Worm (Caenorhabditis elegans): ENCODE measurements around the gene col-155.
A peak's percentile ranks its signal among the peaks of the same experiment; 100 is the strongest.

Gene col-155

DNA sequence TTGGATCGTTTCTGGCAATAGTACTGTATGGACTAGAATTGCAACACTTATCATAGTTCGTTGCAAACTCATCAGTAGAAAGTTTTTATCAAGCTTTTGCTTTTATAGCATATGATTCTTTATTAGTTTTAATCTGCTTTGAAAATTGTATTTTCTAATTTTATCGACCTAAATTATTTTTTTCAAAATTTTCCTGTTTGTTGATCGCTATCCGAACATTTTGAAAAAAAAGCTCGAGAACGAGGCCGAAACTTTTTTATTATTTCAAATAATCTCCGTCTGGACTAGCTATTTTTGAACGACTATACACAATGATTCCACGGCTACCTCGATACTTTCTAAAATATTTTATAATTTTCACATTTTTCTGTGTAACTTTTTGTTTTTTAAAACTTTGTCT, 3.2 kb downstream of the col-155 start, which contains the start of gene F55C10.4:
Gene F55C10.4 (plus strand): TSS at position 301 of the 400 bp plus-strand sequence.
- no peak for TF ChIP-seq flt-1 (GFP tag; IDR thresholded peaks at IDR 0.05)
- TF ChIP-seq ztf-29 (GFP tag; IDR thresholded peaks at IDR 0.05): no peak

DNA sequence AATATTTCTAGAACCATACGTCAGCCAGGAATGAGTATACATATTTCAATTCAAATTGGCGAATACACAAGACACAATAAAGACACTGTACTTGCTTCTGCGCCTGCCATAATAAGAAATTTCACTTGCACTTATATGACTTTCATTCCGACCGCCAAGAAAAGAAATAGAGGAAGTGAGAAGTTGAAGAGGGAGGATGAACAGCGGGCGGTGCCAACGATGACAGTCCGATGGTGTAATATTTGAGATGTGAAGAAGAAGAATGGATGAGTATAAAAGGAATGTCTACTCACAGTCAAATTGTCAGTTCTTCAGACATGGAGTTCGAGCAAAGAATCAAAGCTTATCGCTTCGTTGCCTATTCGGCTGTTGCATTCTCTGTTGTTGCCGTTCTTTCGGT, 4.6 kb downstream of the col-155 start, which contains the start of gene col-154:
Gene col-154 (plus strand): TSS at position 301 of the 400 bp plus-strand sequence.
- TF ChIP-seq ref-1 (GFP tag; conservative IDR thresholded peaks at IDR 0.05) (no peak), med-1 (GFP tag; optimal IDR thresholded peaks at IDR 0.05; ENCODE audit: insufficient read depth) (no peak), ztf-29 (GFP tag; IDR thresholded peaks at IDR 0.05) (no peak), klf-2 (GFP tag; conservative IDR thresholded peaks at IDR 0.05) (no peak), T22C8.4 (GFP tag; IDR thresholded peaks at IDR 0.05) (no peak), ztf-23 (GFP tag; IDR thresholded peaks at IDR 0.05) (no peak), flt-1 (GFP tag; IDR thresholded peaks at IDR 0.05) (no peak), cog-1 (tag; optimal IDR thresholded peaks at IDR 0.05) (no peak), tab-1 (GFP tag; IDR thresholded peaks at IDR 0.05) (no peak)

DNA sequence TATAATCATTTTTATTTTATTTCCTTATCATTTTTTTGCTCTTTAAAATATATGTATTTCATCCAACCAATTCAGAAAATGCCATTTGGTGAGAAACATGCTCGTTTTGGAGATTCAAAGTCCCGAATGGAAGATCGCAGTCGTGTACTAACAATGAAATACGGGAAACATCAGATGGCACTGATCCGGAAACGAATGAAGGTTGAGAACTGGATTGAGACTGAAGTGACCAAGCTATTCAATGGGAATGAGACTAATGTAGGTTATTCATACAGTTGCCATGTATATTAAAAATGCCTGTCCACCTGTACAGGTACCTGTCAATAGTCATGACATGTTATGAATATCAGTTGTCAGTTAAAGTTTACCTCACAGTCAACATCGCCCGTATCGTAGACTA, 6.6 kb downstream of the col-155 start, which contains the start of gene F55C10.5:
Gene F55C10.5 (plus strand): TSS at position 74 of the 400 bp plus-strand sequence.
- TF ChIP-seq med-1 (GFP tag; optimal IDR thresholded peaks at IDR 0.05; ENCODE audit: insufficient read depth) (no peak), T22C8.4 (GFP tag; IDR thresholded peaks at IDR 0.05) (no peak)

DNA sequence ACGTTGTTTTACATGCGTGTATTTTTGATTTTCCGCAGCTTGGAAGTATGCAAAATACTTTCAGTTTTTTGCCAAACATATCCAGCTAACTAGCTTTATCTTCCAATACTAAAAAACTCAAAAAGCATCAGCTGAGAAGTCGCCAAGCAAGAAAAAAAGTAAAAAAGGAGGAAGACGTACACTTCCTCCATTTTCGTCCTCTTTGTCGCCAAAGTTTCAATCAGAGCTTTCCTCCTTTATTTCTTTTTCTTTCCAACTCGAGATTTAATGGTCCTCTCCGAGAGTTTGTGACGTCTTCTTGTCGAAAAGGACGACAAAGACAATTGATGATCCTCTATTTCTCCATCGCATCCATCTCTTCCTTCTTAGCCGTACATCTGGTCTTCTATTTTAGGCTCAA, 9.1 kb downstream of the col-155 start:
- TF ChIP-seq klf-2 (GFP tag; conservative IDR thresholded peaks at IDR 0.05) (no peak), ztf-29 (GFP tag; IDR thresholded peaks at IDR 0.05) (no peak), med-1 (GFP tag; optimal IDR thresholded peaks at IDR 0.05; ENCODE audit: insufficient read depth) (no peak), cog-1 (tag; optimal IDR thresholded peaks at IDR 0.05) (no peak), tab-1 (GFP tag; IDR thresholded peaks at IDR 0.05) (no peak), ztf-23 (GFP tag; IDR thresholded peaks at IDR 0.05) (no peak), flt-1 (GFP tag; IDR thresholded peaks at IDR 0.05) (no peak), T22C8.4 (GFP tag; IDR thresholded peaks at IDR 0.05) (no peak), ref-1 (GFP tag; conservative IDR thresholded peaks at IDR 0.05) (no peak)

DNA sequence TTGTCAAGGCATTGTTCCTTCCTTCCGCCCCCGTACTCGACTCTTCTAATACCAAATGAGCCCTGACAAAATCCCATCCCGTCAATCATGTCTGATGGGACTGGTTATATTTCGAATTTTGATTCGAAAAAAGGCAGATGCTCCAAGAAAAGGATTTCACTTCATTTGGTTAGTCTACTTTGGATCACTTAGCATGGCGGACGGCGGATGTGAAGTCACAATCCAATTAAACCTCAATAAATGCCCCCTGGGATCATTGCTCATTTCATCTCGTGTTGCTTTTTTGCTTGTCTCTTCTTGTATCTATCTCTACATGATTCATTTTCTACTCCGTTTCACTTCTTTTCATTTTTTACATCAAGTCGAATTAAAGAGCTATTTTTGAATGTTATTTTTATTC, 10.3 kb downstream of the col-155 start:
- no peak for TF ChIP-seq ztf-29 (GFP tag; IDR thresholded peaks at IDR 0.05)
- no peak for TF ChIP-seq flt-1 (GFP tag; IDR thresholded peaks at IDR 0.05)
- TF ChIP-seq cog-1 (tag; optimal IDR thresholded peaks at IDR 0.05): no peak
- TF ChIP-seq klf-2 (GFP tag; conservative IDR thresholded peaks at IDR 0.05): no peak
- no peak for TF ChIP-seq T22C8.4 (GFP tag; IDR thresholded peaks at IDR 0.05)
- TF ChIP-seq med-1 (GFP tag; optimal IDR thresholded peaks at IDR 0.05; ENCODE audit: insufficient read depth): no peak
- TF ChIP-seq tab-1 (GFP tag; IDR thresholded peaks at IDR 0.05): no peak
- TF ChIP-seq ztf-23 (GFP tag; IDR thresholded peaks at IDR 0.05): no peak
- TF ChIP-seq ref-1 (GFP tag; conservative IDR thresholded peaks at IDR 0.05): no peak

DNA sequence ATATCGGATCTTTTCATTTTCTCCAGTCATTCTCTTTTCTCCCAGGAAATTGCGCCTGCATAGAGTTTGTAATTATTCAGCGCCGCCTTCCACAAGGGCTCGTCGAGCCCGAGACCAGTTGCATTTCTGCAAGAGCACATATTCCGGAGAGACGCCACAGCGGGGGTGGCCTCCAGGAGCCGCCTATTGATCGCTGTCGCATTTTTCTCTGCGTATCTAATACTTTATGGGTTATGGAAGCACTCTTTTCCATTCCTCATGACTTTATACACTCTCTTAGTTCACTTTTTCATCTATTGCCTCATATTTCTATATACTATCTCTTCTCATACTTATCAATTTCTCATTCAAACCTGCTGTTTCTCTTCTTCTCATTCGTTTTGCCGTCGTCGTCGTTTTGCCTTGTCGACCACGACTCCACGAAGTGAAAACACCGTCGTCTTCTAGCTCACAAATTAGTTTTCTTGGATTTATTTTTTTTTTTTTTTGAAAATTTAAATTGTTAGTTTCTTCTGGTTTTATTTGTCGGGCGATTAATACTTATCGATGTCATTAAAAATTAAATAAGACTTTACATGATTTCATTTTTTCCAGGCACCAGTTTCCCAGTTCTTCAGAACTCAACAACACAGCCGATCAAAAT, 14.4 kb downstream of the col-155 start, which contains the start of gene cnb-1:
Gene cnb-1 (plus strand): TSS at position 593 of the 643 bp plus-strand sequence.
- TF ChIP-seq T22C8.4 (GFP tag; IDR thresholded peaks at IDR 0.05) (peak; percentile 63), med-1 (GFP tag; optimal IDR thresholded peaks at IDR 0.05; ENCODE audit: insufficient read depth) (no peak)

DNA sequence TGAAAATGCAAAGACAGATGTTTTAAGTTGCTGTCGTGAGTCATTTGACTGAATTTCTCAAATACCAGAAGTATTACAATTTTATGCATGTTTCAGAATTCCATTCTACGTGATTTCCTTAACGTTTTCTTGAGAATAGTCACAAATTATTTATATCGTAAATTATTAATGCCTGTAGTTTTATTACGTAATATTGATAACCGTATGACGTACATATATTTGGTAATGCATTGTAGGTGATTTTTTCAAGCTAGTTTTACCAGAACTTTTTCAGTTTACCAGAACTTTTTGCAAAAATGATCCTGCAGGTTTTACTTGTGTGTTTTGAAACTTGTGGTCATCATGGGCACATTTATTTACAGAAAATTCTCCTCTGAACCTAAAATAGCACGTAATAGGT, 15.8 kb downstream of the col-155 start:
- TF ChIP-seq cog-1 (tag; optimal IDR thresholded peaks at IDR 0.05) (no peak), ztf-23 (GFP tag; IDR thresholded peaks at IDR 0.05) (no peak), ref-1 (GFP tag; conservative IDR thresholded peaks at IDR 0.05) (no peak), flt-1 (GFP tag; IDR thresholded peaks at IDR 0.05) (no peak), tab-1 (GFP tag; IDR thresholded peaks at IDR 0.05) (no peak), med-1 (GFP tag; optimal IDR thresholded peaks at IDR 0.05; ENCODE audit: insufficient read depth) (no peak), klf-2 (GFP tag; conservative IDR thresholded peaks at IDR 0.05) (no peak), ztf-29 (GFP tag; IDR thresholded peaks at IDR 0.05) (no peak), T22C8.4 (GFP tag; IDR thresholded peaks at IDR 0.05) (no peak)

DNA sequence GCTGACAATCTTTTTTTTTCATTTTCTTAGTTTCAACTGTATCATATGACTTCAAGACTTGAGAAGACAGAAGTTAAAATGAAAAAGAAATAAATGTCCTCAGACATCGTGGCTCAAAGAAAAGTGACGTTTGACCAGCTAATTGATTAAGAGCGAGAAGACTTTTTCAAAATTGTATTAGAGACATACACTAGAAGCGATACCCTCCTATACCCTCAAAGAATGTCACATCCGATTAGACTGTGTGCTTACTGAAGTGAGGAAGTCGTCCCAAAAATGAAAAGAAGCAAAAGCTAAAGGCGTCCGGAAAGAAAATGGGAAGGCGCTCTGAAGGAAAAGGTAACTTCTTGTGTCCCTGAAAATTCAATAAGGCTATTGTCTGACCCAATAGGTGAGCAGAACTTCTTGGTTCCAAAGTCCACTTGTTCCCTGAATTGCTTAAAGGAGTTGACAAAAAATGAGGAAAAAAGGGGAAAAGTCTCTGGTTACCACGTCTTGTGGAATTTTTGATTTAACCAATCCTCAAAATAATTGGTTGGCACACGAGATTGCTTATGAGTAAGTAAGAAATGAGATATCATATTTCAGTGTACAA, 17.3 kb downstream of the col-155 start:
- TF ChIP-seq flt-1 (GFP tag; IDR thresholded peaks at IDR 0.05) (no peak), T22C8.4 (GFP tag; IDR thresholded peaks at IDR 0.05) (no peak), ztf-23 (GFP tag; IDR thresholded peaks at IDR 0.05) (no peak), cog-1 (tag; optimal IDR thresholded peaks at IDR 0.05) (no peak), med-1 (GFP tag; optimal IDR thresholded peaks at IDR 0.05; ENCODE audit: insufficient read depth) (no peak), ztf-29 (GFP tag; IDR thresholded peaks at IDR 0.05) (no peak), klf-2 (GFP tag; conservative IDR thresholded peaks at IDR 0.05) (no peak), ref-1 (GFP tag; conservative IDR thresholded peaks at IDR 0.05) (no peak), tab-1 (GFP tag; IDR thresholded peaks at IDR 0.05) (no peak)

DNA sequence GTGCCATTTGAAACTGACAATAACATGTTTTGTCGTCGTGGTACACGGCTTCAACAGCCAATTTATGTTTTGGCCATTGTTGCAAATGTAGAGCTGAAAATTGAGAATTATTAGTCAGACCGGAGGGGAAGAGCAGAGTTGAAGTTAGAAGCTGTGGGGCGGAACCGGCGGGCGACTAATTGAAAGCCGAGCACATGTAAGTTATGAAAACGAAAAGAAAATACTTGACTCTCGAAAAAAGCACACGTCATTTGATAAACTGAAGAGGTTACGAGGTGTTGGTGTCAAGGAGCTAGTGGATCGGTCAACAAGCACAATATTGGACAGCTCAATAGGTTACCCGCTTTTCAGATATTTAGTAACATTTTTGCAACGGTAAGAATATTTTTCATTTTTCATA, 23.5 kb downstream of the col-155 start, which contains the start of gene dop-5:
Gene dop-5 (minus strand): TSS at position 101 of the 400 bp plus-strand sequence.
- TF ChIP-seq cog-1 (tag; optimal IDR thresholded peaks at IDR 0.05) (no peak), flt-1 (GFP tag; IDR thresholded peaks at IDR 0.05) (no peak), ztf-29 (GFP tag; IDR thresholded peaks at IDR 0.05) (no peak), ztf-23 (GFP tag; IDR thresholded peaks at IDR 0.05) (no peak), med-1 (GFP tag; optimal IDR thresholded peaks at IDR 0.05; ENCODE audit: insufficient read depth) (no peak), T22C8.4 (GFP tag; IDR thresholded peaks at IDR 0.05) (no peak), klf-2 (GFP tag; conservative IDR thresholded peaks at IDR 0.05) (no peak), ref-1 (GFP tag; conservative IDR thresholded peaks at IDR 0.05) (no peak), tab-1 (GFP tag; IDR thresholded peaks at IDR 0.05) (no peak)

DNA sequence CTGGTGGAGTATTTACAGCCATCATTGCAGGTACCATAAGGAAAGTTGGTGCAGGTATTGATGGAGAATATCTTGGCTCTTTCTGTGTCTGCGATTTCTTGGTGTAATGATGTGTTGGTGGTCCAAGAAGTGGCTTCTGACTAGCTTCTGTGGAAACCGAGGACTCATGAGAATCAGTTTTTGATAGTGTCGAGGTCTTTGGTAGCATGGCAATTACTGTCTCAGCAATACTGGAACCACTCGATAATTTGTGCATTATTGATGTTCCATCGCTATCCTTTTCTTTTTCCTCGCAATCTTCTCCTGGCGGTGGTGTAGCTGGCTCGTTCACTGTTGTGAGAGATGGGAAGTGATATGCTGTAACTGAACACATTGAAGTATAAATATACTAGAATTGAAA, 26.1 kb downstream of the col-155 start:
- TF ChIP-seq klf-2 (GFP tag; conservative IDR thresholded peaks at IDR 0.05) (no peak), cog-1 (tag; optimal IDR thresholded peaks at IDR 0.05) (no peak), ztf-29 (GFP tag; IDR thresholded peaks at IDR 0.05) (no peak), flt-1 (GFP tag; IDR thresholded peaks at IDR 0.05) (no peak), T22C8.4 (GFP tag; IDR thresholded peaks at IDR 0.05) (no peak), med-1 (GFP tag; optimal IDR thresholded peaks at IDR 0.05; ENCODE audit: insufficient read depth) (no peak), ztf-23 (GFP tag; IDR thresholded peaks at IDR 0.05) (no peak)
